Fruit fly (Drosophila melanogaster) whole organism, wandering third instar larva: ENCODE results near the gene Nup205.

ENCODE experiments used
- CG32264 ChIP-seq: fragments of 200-800 bp; sonication (Bioruptor generic); optimal IDR thresholded peaks from 2 replicates; lab custom pipeline; 2016; ENCODE audit warnings: missing biosample characterization, missing genetic modification characterization
- GATAd ChIP-seq: sonication (Bioruptor generic); optimal IDR thresholded peaks from 2 replicates; lab custom pipeline; 2016; ENCODE audit warnings: missing biosample characterization, missing genetic modification characterization
- HLH106 ChIP-seq: fragments of 200-800 bp; optimal IDR thresholded peaks from 3 replicates; lab custom pipeline; 2019; ENCODE audit warnings: missing biosample characterization, mild to moderate bottlenecking, missing genetic modification characterization, moderate library complexity
- Hr78 ChIP-seq: fragments of >200 bp; optimal IDR thresholded peaks from 2 replicates; lab custom pipeline; 2017; ENCODE audit warnings: missing biosample characterization, missing genetic modification characterization
- Hr83 ChIP-seq: fragments of 200-300 bp; sonication (Bioruptor generic); optimal IDR thresholded peaks from 2 replicates; lab custom pipeline; 2016; ENCODE audit warnings: missing biosample characterization, mild to moderate bottlenecking, missing genetic modification characterization, moderate library complexity; ENCODE audit not compliant: poor library complexity, severe bottlenecking
- Jra ChIP-seq: sonication (Bioruptor generic); optimal IDR thresholded peaks from 2 replicates; lab custom pipeline; 2016; ENCODE audit warnings: missing biosample characterization, missing genetic modification characterization
- Mio ChIP-seq: sonication (Bioruptor generic); optimal IDR thresholded peaks from 2 replicates; lab custom pipeline; 2016; ENCODE audit warnings: missing biosample characterization, missing genetic modification characterization
- Myc ChIP-seq: fragments of >200 bp; optimal IDR thresholded peaks from 2 replicates; lab custom pipeline; 2017
- N ChIP-seq: fragments of >200 bp; optimal IDR thresholded peaks from 2 replicates; lab custom pipeline; 2018; ENCODE audit warnings: missing biosample characterization, missing external identifiers, missing genetic modification characterization
- OdsH ChIP-seq: fragments of 200-800 bp; sonication (Bioruptor generic); optimal IDR thresholded peaks from 2 replicates; lab custom pipeline; 2016; ENCODE audit warnings: missing biosample characterization, mild to moderate bottlenecking, missing genetic modification characterization
- br ChIP-seq: fragments of 200-800 bp; sonication (Bioruptor generic); optimal IDR thresholded peaks from 2 replicates; lab custom pipeline; 2016; ENCODE audit warnings: missing biosample characterization, missing genetic modification characterization
- brk ChIP-seq: fragments of 200-800 bp; sonication (Bioruptor generic); optimal IDR thresholded peaks from 2 replicates; lab custom pipeline; 2016; ENCODE audit warnings: missing biosample characterization, mild to moderate bottlenecking, missing genetic modification characterization
- dmrt93B ChIP-seq: fragments of 200-800 bp; sonication (Bioruptor generic); optimal IDR thresholded peaks from 2 replicates; lab custom pipeline; 2018; ENCODE audit warnings: missing biosample characterization, mild to moderate bottlenecking, missing genetic modification characterization
- dsf ChIP-seq: sonication (Bioruptor generic); optimal IDR thresholded peaks from 2 replicates; lab custom pipeline; 2016; ENCODE audit warnings: missing biosample characterization, missing genetic modification characterization, borderline replicate concordance
- ey ChIP-seq: fragments of 200-800 bp; sonication (Bioruptor generic); optimal IDR thresholded peaks from 2 replicates; lab custom pipeline; 2016; ENCODE audit warnings: missing biosample characterization, missing genetic modification characterization
- foxo ChIP-seq, 2 experiments: fragments of 200-800 bp; sonication (Bioruptor generic); optimal IDR thresholded peaks; 2 replicates in 1 of 2; 3 replicates in 1 of 2; lab custom pipeline; 2016 to 2017; ENCODE audit warnings: missing biosample characterization in 2 of 2, missing genetic modification characterization in 2 of 2
- pan ChIP-seq: fragments of >200 bp; optimal IDR thresholded peaks from 2 replicates; lab custom pipeline; 2017
- psq ChIP-seq: fragments of 200-800 bp; sonication (Bioruptor generic); optimal IDR thresholded peaks from 3 replicates; lab custom pipeline; 2017; ENCODE audit warnings: missing biosample characterization, mild to moderate bottlenecking, missing genetic modification characterization, moderate library complexity
- rgr ChIP-seq: fragments of 200-800 bp; sonication (Bioruptor generic); optimal IDR thresholded peaks from 3 replicates; lab custom pipeline; 2016; ENCODE audit warnings: missing biosample characterization, mild to moderate bottlenecking, missing genetic modification characterization
- sage ChIP-seq: fragments of 200-800 bp; sonication (Bioruptor generic); optimal IDR thresholded peaks from 2 replicates; lab custom pipeline; 2016; ENCODE audit warnings: missing biosample characterization, mild to moderate bottlenecking, missing genetic modification characterization
- sv ChIP-seq: fragments of 200-800 bp; sonication (Bioruptor generic); optimal IDR thresholded peaks from 3 replicates; lab custom pipeline; 2016; ENCODE audit warnings: missing biosample characterization, missing genetic modification characterization
- woc ChIP-seq: sonication (Bioruptor generic); optimal IDR thresholded peaks from 2 replicates; lab custom pipeline; 2016; ENCODE audit warnings: missing biosample characterization, mild to moderate bottlenecking, missing genetic modification characterization

Nup205 gene

dm6 chrX:19892070-19892469 is 40.1 kb downstream of the Nup205 start:
- TF ChIP-seq Myc (lab: Kevin White, UChicago) (no peak), Mio (GFP tag; lab: Kevin White, UChicago) (no peak), br (GFP tag; lab: Kevin White, UChicago) (no peak), sage (no peak), brk (GFP tag; lab: Kevin White, UChicago) (no peak), Hr78 (no peak), foxo (GFP tag; optimal IDR thresholded peaks at IDR 0.05; lab: Kevin White, UChicago) (no peak), pan (lab: Kevin White, UChicago) (no peak), OdsH (GFP tag; lab: Kevin White, UChicago) (no peak), dmrt93B (no peak), CG32264 (GFP tag; lab: Kevin White, UChicago) (no peak), Hr83 (GFP tag; lab: Kevin White, UChicago) (no peak), dsf (GFP tag; lab: Kevin White, UChicago) (no peak), ey (GFP tag; lab: Kevin White, UChicago) (no peak)

- TF ChIP-seq Myc (lab: Kevin White, UChicago) (peak; percentile 72), sage (no peak), woc (peak; percentile 59)
Observed at dm6 chrX:19897328-19897990, 45.4 kb downstream of the Nup205 start.

dm6 chrX:19897991-19898473 is 46.0 kb downstream of the Nup205 start:
- TF ChIP-seq woc, result peak; percentile 45
- TF ChIP-seq br (GFP tag; lab: Kevin White, UChicago), result peak; percentile 19
- no peak for TF ChIP-seq rgr (GFP tag; lab: Kevin White, UChicago)

dm6 chrX:19899978-19900377 is 48.0 kb downstream of the Nup205 start:
- no peak for TF ChIP-seq ey (GFP tag; lab: Kevin White, UChicago)
- TF ChIP-seq CG32264 (GFP tag; lab: Kevin White, UChicago), result no peak
- TF ChIP-seq psq, result no peak
- TF ChIP-seq N (GFP tag; lab: Kevin White, UChicago), result no peak
- TF ChIP-seq rgr (GFP tag; lab: Kevin White, UChicago), result no peak
- TF ChIP-seq Myc (lab: Kevin White, UChicago), result no peak
- no peak for TF ChIP-seq OdsH (GFP tag; lab: Kevin White, UChicago)
- TF ChIP-seq GATAd (GFP tag; lab: Kevin White, UChicago), result no peak
- TF ChIP-seq sage, result no peak
- TF ChIP-seq HLH106 (tag; lab: Kevin White, UChicago), result no peak
- TF ChIP-seq Mio (GFP tag; lab: Kevin White, UChicago), result no peak
- no peak for TF ChIP-seq Jra (GFP tag; lab: Kevin White, UChicago)
- TF ChIP-seq dmrt93B, result no peak
- no peak for TF ChIP-seq sv (GFP tag; lab: Kevin White, UChicago)
